Worm (Caenorhabditis elegans) whole organism, L2 larva: ENCODE results near the gene tram-1.
A peak's percentile ranks its signal among the peaks of the same experiment; 100 is the strongest.

ENCODE experiments used
- C34F6.9 ChIP-seq: fragments of 150-350 bp; optimal IDR thresholded peaks from 2 replicates; lab custom pipeline; 2014; ENCODE audit warnings: missing biosample characterization, missing genetic modification characterization
- F13H6.1 ChIP-seq: sonication (generic microtip); optimal IDR thresholded peaks from 2 replicates; lab custom pipeline; 2016; ENCODE audit warnings: missing genetic modification characterization, missing compliant biosample characterization
- R02D3.7 ChIP-seq: fragments of 150-350 bp; optimal IDR thresholded peaks from 2 replicates; lab custom pipeline; 2014; ENCODE audit warnings: missing biosample characterization, missing genetic modification characterization
- ZK546.5 ChIP-seq: sonication (generic microtip); optimal IDR thresholded peaks from 2 replicates; lab custom pipeline; 2017; ENCODE audit warnings: missing biosample characterization, missing genetic modification characterization
- alr-1 ChIP-seq: fragments of 150-350 bp; optimal IDR thresholded peaks from 2 replicates; lab custom pipeline; 2014; ENCODE audit warnings: missing biosample characterization, missing genetic modification characterization
- blmp-1 ChIP-seq: sonication (generic microtip); optimal IDR thresholded peaks from 2 replicates; lab custom pipeline; 2017; ENCODE audit warnings: missing genetic modification characterization, mild to moderate bottlenecking, missing compliant biosample characterization, antibody characterized with exemption, moderate library complexity; ENCODE audit not compliant: insufficient read depth
- ceh-16 ChIP-seq: fragments of 150-350 bp; optimal IDR thresholded peaks from 2 replicates; lab custom pipeline; 2014; ENCODE audit warnings: missing biosample characterization, missing genetic modification characterization
- elt-1 ChIP-seq: fragments of 150-350 bp; optimal IDR thresholded peaks from 2 replicates; lab custom pipeline; 2014; ENCODE audit warnings: missing biosample characterization, missing genetic modification characterization
- elt-3 ChIP-seq: sonication (generic microtip); optimal IDR thresholded peaks from 2 replicates; lab custom pipeline; 2017; ENCODE audit warnings: missing biosample characterization, missing genetic modification characterization
- gmeb-1 ChIP-seq: fragments of 150-350 bp; optimal IDR thresholded peaks from 2 replicates; lab custom pipeline; 2014; ENCODE audit warnings: missing biosample characterization, missing genetic modification characterization
- lsy-2 ChIP-seq, 2 experiments: fragments of 150-350 bp in 1 of 2; sonication (generic microtip) in 1 of 2; optimal IDR thresholded peaks; 2 replicates each; lab custom pipeline; 2014 to 2017; ENCODE audit warnings: missing biosample characterization in 2 of 2, missing genetic modification characterization in 2 of 2
- mab-5 ChIP-seq: fragments of 150-350 bp; optimal IDR thresholded peaks from 2 replicates; lab custom pipeline; 2014; ENCODE audit warnings: missing biosample characterization, missing genetic modification characterization
- mbf-1 ChIP-seq: sonication (generic microtip); optimal IDR thresholded peaks from 2 replicates; lab custom pipeline; 2017; ENCODE audit warnings: missing biosample characterization, missing genetic modification characterization
- mdl-1 ChIP-seq, 2 experiments: fragments of 150-350 bp in 1 of 2; sonication (generic microtip) in 1 of 2; optimal IDR thresholded peaks; 2 replicates each; lab custom pipeline; 2017; ENCODE audit warnings: missing biosample characterization in 2 of 2, missing genetic modification characterization in 2 of 2
- nhr-11 ChIP-seq: fragments of 150-350 bp; optimal IDR thresholded peaks from 2 replicates; lab custom pipeline; 2014; ENCODE audit warnings: missing biosample characterization, missing genetic modification characterization
- nhr-12 ChIP-seq: fragments of 150-350 bp; optimal IDR thresholded peaks from 2 replicates; lab custom pipeline; 2014; ENCODE audit warnings: missing biosample characterization, missing genetic modification characterization
- nhr-23 ChIP-seq: fragments of 150-350 bp; optimal IDR thresholded peaks from 2 replicates; lab custom pipeline; 2014; ENCODE audit warnings: missing biosample characterization, missing genetic modification reagents, missing genetic modification characterization
- nhr-237 ChIP-seq: fragments of 150-350 bp; optimal IDR thresholded peaks from 2 replicates; lab custom pipeline; 2014; ENCODE audit warnings: missing biosample characterization, missing genetic modification characterization
- nhr-6 ChIP-seq: fragments of 150-350 bp; optimal IDR thresholded peaks from 2 replicates; lab custom pipeline; 2014; ENCODE audit warnings: missing biosample characterization, missing genetic modification characterization
- nhr-77 ChIP-seq: fragments of 150-350 bp; optimal IDR thresholded peaks from 2 replicates; lab custom pipeline; 2014; ENCODE audit warnings: missing biosample characterization, missing genetic modification characterization
- peb-1 ChIP-seq: fragments of 150-350 bp; optimal IDR thresholded peaks from 2 replicates; lab custom pipeline; 2014; ENCODE audit warnings: missing biosample characterization, missing genetic modification characterization
- sem-4 ChIP-seq: fragments of 150-350 bp; optimal IDR thresholded peaks from 2 replicates; lab custom pipeline; 2014; ENCODE audit warnings: missing biosample characterization, missing genetic modification reagents, missing genetic modification characterization
- snpc-4 ChIP-seq: fragments of 150-350 bp; optimal IDR thresholded peaks from 2 replicates; lab custom pipeline; 2014; ENCODE audit warnings: missing biosample characterization, missing genetic modification characterization
- unc-39 ChIP-seq: fragments of 150-350 bp; optimal IDR thresholded peaks from 2 replicates; lab custom pipeline; 2014; ENCODE audit warnings: missing biosample characterization, missing genetic modification characterization
- unc-62 ChIP-seq: fragments of 150-350 bp; optimal IDR thresholded peaks from 2 replicates; lab custom pipeline; 2014; ENCODE audit warnings: missing biosample characterization, missing genetic modification reagents, missing genetic modification characterization
- zag-1 ChIP-seq: fragments of 150-350 bp; optimal IDR thresholded peaks from 2 replicates; lab custom pipeline; 2014; ENCODE audit warnings: missing biosample characterization, missing genetic modification characterization
- ztf-1 ChIP-seq: fragments of 200-800 bp; sonication (Bioruptor generic); conservative IDR thresholded peaks from 2 replicates; pipeline ENCODE4 v1.3.6; 2022; ENCODE audit warnings: missing genetic modification characterization, missing compliant biosample characterization

Gene tram-1

ce11 chrIV:10176252-10176730 is 44.8 kb downstream of the tram-1 start, which contains the start of gene rack-1 (continued):
- TF ChIP-seq blmp-1: no peak
- TF ChIP-seq nhr-11 (tag; lab: Kevin White, UChicago): no peak
- no peak for TF ChIP-seq mbf-1
- no peak for TF ChIP-seq ztf-1
- no peak for TF ChIP-seq nhr-77
- no peak for TF ChIP-seq ZK546.5
- TF ChIP-seq snpc-4 (tag; lab: Kevin White, UChicago): no peak
- TF ChIP-seq alr-1 (tag; lab: Kevin White, UChicago): no peak
- no peak for TF ChIP-seq nhr-6 (tag; lab: Kevin White, UChicago)
- TF ChIP-seq unc-39 (tag; lab: Kevin White, UChicago): no peak
- TF ChIP-seq elt-3 (tag; lab: Kevin White, UChicago): no peak
- no peak for TF ChIP-seq peb-1 (tag; lab: Kevin White, UChicago)
- TF ChIP-seq R02D3.7 (tag; lab: Kevin White, UChicago): no peak
- TF ChIP-seq nhr-237: no peak
- TF ChIP-seq mdl-1 (tag; optimal IDR thresholded peaks at IDR 0.05; lab: Kevin White, UChicago): no peak
- peak; percentile 38 to 82 for TF ChIP-seq lsy-2 (tag; optimal IDR thresholded peaks at IDR 0.05; lab: Kevin White, UChicago)

- TF ChIP-seq ceh-16 (tag; lab: Kevin White, UChicago) (no peak), lsy-2 (tag; optimal IDR thresholded peaks at IDR 0.05; lab: Kevin White, UChicago) (peak in 1 of 2 experiments; percentile 16), sem-4 (tag; lab: Kevin White, UChicago) (peak; percentile 12), C34F6.9 (tag; lab: Kevin White, UChicago) (peak; percentile 15), unc-62 (GFP tag; lab: Kevin White, UChicago) (no peak), elt-1 (tag; lab: Kevin White, UChicago) (no peak), ztf-1 (no peak), F13H6.1 (tag; lab: Kevin White, UChicago) (peak; percentile 4), peb-1 (tag; lab: Kevin White, UChicago) (peak; percentile 42)
These were observed 46.0 kb downstream of the tram-1 start for ce11 chrIV:10174932-10175732.

- TF ChIP-seq nhr-23 (tag; lab: Kevin White, UChicago) (no peak), mab-5 (tag; lab: Kevin White, UChicago) (peak; percentile 39), nhr-12 (tag; lab: Kevin White, UChicago) (no peak)
These were observed 46.8 kb downstream of the tram-1 start, which contains the start of gene pxf-1 for ce11 chrIV:10174328-10174727. TSS of gene pxf-1 (minus strand) at chrIV:10174341.

ce11 chrIV:10170808-10171207 is 50.3 kb downstream of the tram-1 start:
- no peak for TF ChIP-seq lsy-2 (tag; optimal IDR thresholded peaks at IDR 0.05; lab: Kevin White, UChicago)
- TF ChIP-seq ceh-16 (tag; lab: Kevin White, UChicago): no peak
- TF ChIP-seq gmeb-1 (tag; lab: Kevin White, UChicago): no peak
- TF ChIP-seq zag-1: peak; percentile 34
